Fruit fly (Drosophila melanogaster): ENCODE measurements around the gene GlcAT-S.

DNA sequence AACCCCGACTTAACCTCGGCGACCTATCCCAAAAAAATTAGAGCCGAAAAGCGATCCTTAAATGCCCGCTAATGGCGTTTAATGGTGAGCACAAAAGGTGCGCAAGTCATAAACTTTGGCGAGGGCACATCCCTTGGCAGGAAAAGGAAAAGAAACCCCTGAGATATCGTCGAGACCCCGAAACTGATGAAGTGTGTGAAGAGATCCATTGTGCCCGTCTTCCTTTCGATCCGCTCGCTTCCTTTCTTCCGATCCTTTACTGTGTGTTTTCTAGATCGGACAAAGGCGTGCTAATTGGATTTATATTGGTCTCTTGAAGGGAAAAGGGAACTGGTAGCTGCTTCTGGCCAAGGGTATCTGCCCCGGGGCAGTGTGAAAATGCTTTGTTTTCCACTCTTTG is 15.0 kb upstream of the GlcAT-S start:
- no peak for TF ChIP-seq CG11617 (GFP tag; optimal IDR thresholded peaks at IDR 0.05)
- TF ChIP-seq CG7045 (GFP tag; optimal IDR thresholded peaks at IDR 0.05) = no peak

Data from whole organism, adult.